Fruit fly (Drosophila melanogaster): ENCODE measurements around the gene CG10621.

- TF ChIP-seq h (GFP tag; optimal IDR thresholded peaks at IDR 0.05) = no peak
- no peak for TF ChIP-seq N (GFP tag; optimal IDR thresholded peaks at IDR 0.05)
- TF ChIP-seq ey (GFP tag; optimal IDR thresholded peaks at IDR 0.05) = no peak
- TF ChIP-seq CG9705 (GFP tag; optimal IDR thresholded peaks at IDR 0.05) = no peak
- no peak for TF ChIP-seq psq (GFP tag; optimal IDR thresholded peaks at IDR 0.05)
- no peak for TF ChIP-seq pan (optimal IDR thresholded peaks at IDR 0.05)
- TF ChIP-seq Mio (GFP tag; optimal IDR thresholded peaks at IDR 0.05) = no peak
- no peak for TF ChIP-seq HLH106 (tag; optimal IDR thresholded peaks at IDR 0.05)
Measured at dm6 chr2L:18986125-18986498, 31.9 kb upstream of the CG10621 start.
